Fruit fly (Drosophila melanogaster) whole organism, embryonic: ENCODE results near the gene CG12081.
A peak's percentile ranks its signal among the peaks of the same experiment; 100 is the strongest.

Source experiments
- CG10431 ChIP-seq: fragments of 200-800 bp; sonication (Bioruptor generic); optimal IDR thresholded peaks from 3 replicates; lab custom pipeline; 2018; ENCODE audit warnings: missing biosample characterization, mild to moderate bottlenecking, missing genetic modification characterization
- CG11247 ChIP-seq: fragments of 200-800 bp; sonication (Bioruptor generic); IDR thresholded peaks from 2 replicates; pipeline ENCODE4 v1.3.6; 2022; ENCODE audit warnings: missing biosample characterization, missing genetic modification characterization
- CG12104 ChIP-seq: fragments of 200-800 bp; sonication (Bioruptor generic); optimal IDR thresholded peaks from 3 replicates; lab custom pipeline; 2016; ENCODE audit warnings: missing biosample characterization, missing genetic modification characterization
- CG12391 ChIP-seq: fragments of 200-800 bp; sonication (Bioruptor generic); optimal IDR thresholded peaks from 3 replicates; lab custom pipeline; 2018; ENCODE audit warnings: missing biosample characterization, mild to moderate bottlenecking, missing genetic modification characterization, moderate library complexity
- CG13424 ChIP-seq: fragments of 200-800 bp; sonication (Bioruptor generic); optimal IDR thresholded peaks from 2 replicates; lab custom pipeline; 2019; ENCODE audit warnings: missing biosample characterization, mild to moderate bottlenecking, missing genetic modification characterization, moderate library complexity
- CG14860 ChIP-seq: fragments of 200-800 bp; sonication (Bioruptor generic); IDR thresholded peaks from 3 replicates; pipeline ENCODE4 v1.3.6; 2022; ENCODE audit warnings: missing biosample characterization, missing genetic modification characterization; ENCODE audit not compliant: partially characterized antibody
- CG1647 ChIP-seq: fragments of 200-800 bp; sonication (Bioruptor generic); optimal IDR thresholded peaks from 3 replicates; lab custom pipeline; 2016; ENCODE audit warnings: missing biosample characterization, missing genetic modification characterization
- CG16813 ChIP-seq: fragments of 200-800 bp; sonication (Bioruptor generic); IDR thresholded peaks from 3 replicates; pipeline ENCODE4 v1.3.6; 2022; ENCODE audit warnings: missing biosample characterization, missing genetic modification characterization; ENCODE audit not compliant: partially characterized antibody
- CG17328 ChIP-seq: fragments of 200-800 bp; sonication (Bioruptor generic); IDR thresholded peaks from 2 replicates; pipeline ENCODE4 v1.3.6; 2022; ENCODE audit warnings: missing biosample characterization, missing genetic modification characterization
- CG18476 ChIP-seq: fragments of 200-800 bp; sonication (Bioruptor generic); optimal IDR thresholded peaks from 2 replicates; lab custom pipeline; 2016; ENCODE audit warnings: missing biosample characterization, mild to moderate bottlenecking, missing genetic modification characterization
- CG32532 ChIP-seq: fragments of 200-800 bp; sonication (Bioruptor generic); IDR thresholded peaks from 2 replicates; pipeline ENCODE4 v1.3.6; 2022; ENCODE audit warnings: missing biosample characterization, missing genetic modification characterization
- CG34376 ChIP-seq: fragments of 200-800 bp; sonication (Bioruptor generic); optimal IDR thresholded peaks from 2 replicates; lab custom pipeline; 2018; ENCODE audit warnings: missing biosample characterization, mild to moderate bottlenecking, missing genetic modification characterization
- CG4328 ChIP-seq: fragments of 200-800 bp; sonication (Bioruptor generic); optimal IDR thresholded peaks from 3 replicates; lab custom pipeline; 2017; ENCODE audit warnings: missing biosample characterization, missing genetic modification reagents, missing genetic modification characterization
- CG4820 ChIP-seq: fragments of 200-800 bp; sonication (Bioruptor generic); optimal IDR thresholded peaks from 3 replicates; lab custom pipeline; 2016; ENCODE audit warnings: missing biosample characterization, missing genetic modification characterization
- CG6654 ChIP-seq: fragments of 200-800 bp; sonication (Bioruptor generic); optimal IDR thresholded peaks from 2 replicates; lab custom pipeline; 2017; ENCODE audit warnings: missing biosample characterization, mild to moderate bottlenecking, missing genetic modification characterization
- CG9727 ChIP-seq: fragments of 200-800 bp; sonication (Bioruptor generic); optimal IDR thresholded peaks from 3 replicates; lab custom pipeline; 2017; ENCODE audit warnings: missing biosample characterization, mild to moderate bottlenecking, missing genetic modification characterization
- Dek ChIP-seq: fragments of 200-800 bp; sonication (Bioruptor generic); optimal IDR thresholded peaks from 3 replicates; lab custom pipeline; 2019; ENCODE audit warnings: missing biosample characterization, mild to moderate bottlenecking, missing genetic modification characterization, moderate library complexity
- Dip2 ChIP-seq: fragments of 200-800 bp; sonication (Bioruptor generic); IDR thresholded peaks from 2 replicates; pipeline ENCODE4 v1.3.6; 2022; ENCODE audit warnings: missing biosample characterization, missing genetic modification characterization
- Doc2 ChIP-seq: fragments of 200-800 bp; sonication (Bioruptor generic); IDR thresholded peaks from 2 replicates; pipeline ENCODE4 v1.3.6; 2022; ENCODE audit warnings: missing biosample characterization, missing genetic modification characterization
- Ets65A ChIP-seq: fragments of 200-800 bp; sonication (Bioruptor generic); peaks from one replicate; lab custom pipeline; 2016; ENCODE audit warnings: missing biosample characterization, missing genetic modification characterization
- Gsc ChIP-seq: fragments of 200-800 bp; sonication (Bioruptor generic); IDR thresholded peaks from 2 replicates; pipeline ENCODE4 v1.3.6; 2022; ENCODE audit warnings: missing biosample characterization, missing genetic modification characterization
- H15 ChIP-seq: fragments of 200-800 bp; sonication (Bioruptor generic); IDR thresholded peaks from 3 replicates; pipeline ENCODE4 v1.3.6; 2022; ENCODE audit warnings: missing biosample characterization, missing genetic modification characterization
- Hmr ChIP-seq: fragments of 200-800 bp; sonication (Bioruptor generic); optimal IDR thresholded peaks from 3 replicates; lab custom pipeline; 2017; ENCODE audit warnings: mild to moderate bottlenecking, missing biosample characterization, missing genetic modification reagents, missing genetic modification characterization
- Hr51 ChIP-seq, 2 experiments: fragments of 200-800 bp; sonication (Bioruptor generic); optimal IDR thresholded peaks; 2 replicates in 1 of 2; 3 replicates in 1 of 2; lab custom pipeline; 2016 to 2018; ENCODE audit warnings: missing biosample characterization in 2 of 2, missing genetic modification characterization in 2 of 2, mild to moderate bottlenecking in 1 of 2, moderate library complexity in 1 of 2
- Kr ChIP-seq: fragments of 200-800 bp; sonication (Bioruptor generic); optimal IDR thresholded peaks from 2 replicates; lab custom pipeline; 2017; ENCODE audit warnings: missing biosample characterization, mild to moderate bottlenecking, missing genetic modification characterization
- Lpt ChIP-seq: fragments of >200 bp; optimal IDR thresholded peaks from 2 replicates; lab custom pipeline; 2018; ENCODE audit warnings: missing biosample characterization, missing genetic modification characterization
- Med ChIP-seq: fragments of 200-800 bp; sonication (Bioruptor generic); peaks from one replicate; lab custom pipeline; 2016; ENCODE audit warnings: missing biosample characterization, missing genetic modification characterization, mild to moderate bottlenecking, inconsistent platforms, moderate library complexity
- NC2β ChIP-seq: fragments of 200-800 bp; sonication (Bioruptor generic); optimal IDR thresholded peaks from 2 replicates; lab custom pipeline; 2016; ENCODE audit warnings: missing biosample characterization, missing genetic modification characterization
- PHDP ChIP-seq: fragments of 200-800 bp; sonication (Bioruptor generic); optimal IDR thresholded peaks from 3 replicates; lab custom pipeline; 2018; ENCODE audit warnings: missing biosample characterization, mild to moderate bottlenecking, missing genetic modification characterization, moderate library complexity
- Pdp1 ChIP-seq, 2 experiments: fragments of 200-800 bp; sonication (Bioruptor generic); optimal IDR thresholded peaks; 3 replicates each; lab custom pipeline; 2016; ENCODE audit warnings: missing biosample characterization in 2 of 2, missing genetic modification characterization in 2 of 2, mild to moderate bottlenecking in 1 of 2, moderate library complexity in 1 of 2
- Ravus ChIP-seq: fragments of 200-800 bp; sonication (Bioruptor generic); IDR thresholded peaks from 2 replicates; pipeline ENCODE4 v1.3.6; 2022; ENCODE audit warnings: missing biosample characterization, missing genetic modification characterization
- Trl ChIP-seq, 3 experiments: fragments of >200 bp in 2 of 3; fragments of 200-800 bp in 1 of 3; sonication (Bioruptor generic) in 1 of 3; optimal IDR thresholded peaks; 2 replicates in 1 of 3; 3 replicates in 2 of 3; lab custom pipeline; 2016 to 2017; ENCODE audit warnings: missing biosample characterization in 1 of 3, missing genetic modification characterization in 1 of 3
- ac ChIP-seq: fragments of 200-800 bp; sonication (Bioruptor generic); optimal IDR thresholded peaks from 3 replicates; lab custom pipeline; 2017; ENCODE audit warnings: missing biosample characterization, mild to moderate bottlenecking, missing genetic modification characterization
- ara ChIP-seq: fragments of 200-800 bp; sonication (Bioruptor generic); IDR thresholded peaks from 2 replicates; pipeline ENCODE4 v1.3.6; 2022; ENCODE audit warnings: missing biosample characterization, missing genetic modification characterization
- az2 ChIP-seq: fragments of 200-800 bp; sonication (Bioruptor generic); optimal IDR thresholded peaks from 3 replicates; lab custom pipeline; 2016; ENCODE audit warnings: missing biosample characterization, missing genetic modification characterization
- bab2 ChIP-seq: fragments of 200-800 bp; sonication (Bioruptor generic); optimal IDR thresholded peaks from 2 replicates; lab custom pipeline; 2016; ENCODE audit warnings: missing biosample characterization, missing genetic modification characterization
- bbx ChIP-seq: fragments of 200-800 bp; sonication (Bioruptor generic); IDR thresholded peaks from 2 replicates; pipeline ENCODE4 v1.3.6; 2022; ENCODE audit warnings: missing biosample characterization, missing genetic modification characterization; ENCODE audit not compliant: partially characterized antibody
- bcd ChIP-seq: fragments of 200-800 bp; sonication (Bioruptor generic); optimal IDR thresholded peaks from 2 replicates; lab custom pipeline; 2017; ENCODE audit warnings: missing biosample characterization, mild to moderate bottlenecking, missing genetic modification characterization
- crc ChIP-seq: fragments of 200-800 bp; sonication (Bioruptor generic); optimal IDR thresholded peaks from 2 replicates; lab custom pipeline; 2016; ENCODE audit warnings: missing biosample characterization, missing genetic modification characterization
- dmrt99B ChIP-seq: fragments of 200-800 bp; sonication (Bioruptor generic); optimal IDR thresholded peaks from 2 replicates; lab custom pipeline; 2018; ENCODE audit warnings: missing biosample characterization, mild to moderate bottlenecking, missing genetic modification characterization, moderate library complexity
- dpn ChIP-seq, 2 experiments: fragments of 200-800 bp; sonication (Bioruptor generic); optimal IDR thresholded peaks; 3 replicates each; lab custom pipeline; 2016; ENCODE audit warnings: missing biosample characterization in 2 of 2, missing genetic modification characterization in 2 of 2
- en ChIP-seq: fragments of 200-800 bp; sonication (Bioruptor generic); optimal IDR thresholded peaks from 2 replicates; lab custom pipeline; 2016; ENCODE audit warnings: missing biosample characterization, missing genetic modification characterization
- fd102C ChIP-seq: fragments of 200-800 bp; sonication (Bioruptor generic); optimal IDR thresholded peaks from 2 replicates; lab custom pipeline; 2018; ENCODE audit warnings: missing biosample characterization, mild to moderate bottlenecking, missing genetic modification characterization, moderate library complexity
- fru ChIP-seq: fragments of >200 bp; optimal IDR thresholded peaks from 2 replicates; lab custom pipeline; 2017
- gce ChIP-seq: fragments of 200-800 bp; sonication (Bioruptor generic); IDR thresholded peaks from 3 replicates; pipeline ENCODE4 v1.3.6; 2022; ENCODE audit warnings: missing biosample characterization, missing genetic modification characterization
- gsb ChIP-seq: fragments of 200-800 bp; sonication (Bioruptor generic); IDR thresholded peaks from 2 replicates; pipeline ENCODE4 v1.3.6; 2022; ENCODE audit warnings: missing biosample characterization, missing genetic modification characterization
- gt ChIP-seq: fragments of 200-800 bp; sonication (Bioruptor generic); IDR thresholded peaks from 2 replicates; pipeline ENCODE4 v1.3.6; 2022; ENCODE audit warnings: missing biosample characterization, missing genetic modification characterization
- mirr ChIP-seq: fragments of 200-800 bp; sonication (Bioruptor generic); optimal IDR thresholded peaks from 3 replicates; lab custom pipeline; 2018; ENCODE audit warnings: missing biosample characterization, mild to moderate bottlenecking, missing genetic modification characterization
- tgo ChIP-seq: fragments of 200-800 bp; sonication (Bioruptor generic); IDR thresholded peaks from 3 replicates; pipeline ENCODE4 v1.3.6; 2022; ENCODE audit warnings: missing biosample characterization, missing genetic modification characterization
- tin ChIP-seq: fragments of 200-800 bp; sonication (Bioruptor generic); optimal IDR thresholded peaks from 3 replicates; lab custom pipeline; 2016; ENCODE audit warnings: missing biosample characterization, missing genetic modification characterization
- unc-4 ChIP-seq: fragments of 200-800 bp; sonication (Bioruptor generic); IDR thresholded peaks from 2 replicates; pipeline ENCODE4 v1.3.6; 2022; ENCODE audit warnings: missing biosample characterization, missing genetic modification characterization; ENCODE audit not compliant: partially characterized antibody
- wdn ChIP-seq: fragments of 200-800 bp; sonication (Bioruptor generic); IDR thresholded peaks from 2 replicates; pipeline ENCODE4 v1.3.6; 2022; ENCODE audit warnings: missing biosample characterization, missing genetic modification characterization

Gene CG12081

DNA sequence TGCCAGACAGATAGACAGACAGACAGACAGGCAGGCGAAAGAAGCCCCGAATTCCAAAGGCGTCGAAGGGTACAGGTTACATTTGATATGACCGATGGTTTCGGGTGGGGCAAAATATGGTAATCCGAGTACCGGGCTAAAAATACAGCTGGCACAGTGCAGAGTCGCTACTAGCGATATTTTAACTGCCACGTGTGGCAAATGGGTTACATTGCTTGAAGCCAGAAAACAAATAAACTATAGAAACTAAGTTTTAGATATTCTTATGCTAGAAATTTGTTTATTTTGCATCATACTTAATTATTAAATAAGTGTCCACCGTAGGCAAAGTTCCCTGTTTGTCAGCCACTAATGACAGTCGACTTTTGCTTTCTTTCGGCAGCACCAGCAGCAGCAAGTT, 5.5 kb upstream of the CG12081 start (continued):
- TF ChIP-seq CG10431, result no peak
- TF ChIP-seq CG12104 (GFP tag; lab: Kevin White, UChicago), result no peak
- peak; percentile 42 for TF ChIP-seq Ets65A (GFP tag; lab: Kevin White, UChicago)
- TF ChIP-seq Hmr (GFP tag; lab: Kevin White, UChicago), result peak; percentile 26
- TF ChIP-seq CG16813 (GFP tag; lab: Robert Waterston, UW), result no peak
- no peak for TF ChIP-seq Doc2 (GFP tag; lab: Robert Waterston, UW)
- TF ChIP-seq H15 (GFP tag; lab: Robert Waterston, UW), result no peak
- TF ChIP-seq bbx (GFP tag; lab: Robert Waterston, UW), result no peak
- TF ChIP-seq bab2 (GFP tag; lab: Kevin White, UChicago), result no peak
- no peak for TF ChIP-seq CG14860 (GFP tag; lab: Robert Waterston, UW)
- TF ChIP-seq CG17328 (GFP tag; lab: Robert Waterston, UW), result no peak
- TF ChIP-seq Lpt (GFP tag; lab: Kevin White, UChicago), result no peak
- TF ChIP-seq Dek (tag; lab: Kevin White, UChicago), result no peak
- no peak for TF ChIP-seq bcd (GFP tag; lab: Kevin White, UChicago)
- TF ChIP-seq fd102C (GFP tag; lab: Kevin White, UChicago), result no peak
- no peak for TF ChIP-seq Dip2 (GFP tag; lab: Robert Waterston, UW)
- TF ChIP-seq tin (GFP tag; lab: Kevin White, UChicago), result no peak
- no peak for TF ChIP-seq NC2β (GFP tag; lab: Kevin White, UChicago)
- TF ChIP-seq gsb, result 0 out of 2 replicates have a peak, but pooled peaks have one; percentile 37
- TF ChIP-seq en (GFP tag; lab: Kevin White, UChicago), result no peak
- no peak for TF ChIP-seq CG4328 (GFP tag; lab: Kevin White, UChicago)
- peak; percentile 24 for TF ChIP-seq PHDP (tag; lab: Kevin White, UChicago)
- TF ChIP-seq ac (GFP tag; lab: Kevin White, UChicago), result no peak
- no peak for TF ChIP-seq CG4820
- peak; percentile 21 for TF ChIP-seq CG13424 (tag; lab: Kevin White, UChicago)
- no peak for TF ChIP-seq wdn (GFP tag; lab: Robert Waterston, UW)
- TF ChIP-seq CG18476 (GFP tag; lab: Kevin White, UChicago), result no peak
- TF ChIP-seq CG11247 (GFP tag; lab: Robert Waterston, UW), result no peak
- TF ChIP-seq Med (GFP tag; lab: Kevin White, UChicago), result peak; percentile 82
- TF ChIP-seq CG12391, result peak; percentile 2
- no peak for TF ChIP-seq CG6654
- no peak for TF ChIP-seq fru (lab: Kevin White, UChicago)
- TF ChIP-seq crc (GFP tag; lab: Kevin White, UChicago), result no peak
- no peak for TF ChIP-seq Kr (GFP tag; lab: Kevin White, UChicago)
- no peak for TF ChIP-seq Pdp1 (GFP tag; optimal IDR thresholded peaks at IDR 0.05; lab: Kevin White, UChicago)
- TF ChIP-seq CG9727 (GFP tag; lab: Kevin White, UChicago), result peak; percentile 13
- TF ChIP-seq unc-4, result no peak
- no peak for TF ChIP-seq dpn (GFP tag; optimal IDR thresholded peaks at IDR 0.05; lab: Kevin White, UChicago)
- no peak for TF ChIP-seq az2
- TF ChIP-seq CG32532 (GFP tag; lab: Robert Waterston, UW), result peak; percentile 32; the same call in 1 of the 2 replicates
- TF ChIP-seq gt, result no peak
- no peak for TF ChIP-seq Trl (optimal IDR thresholded peaks at IDR 0.05; lab: Kevin White, UChicago)
- no peak for TF ChIP-seq Trl (GFP tag; optimal IDR thresholded peaks at IDR 0.05; lab: Kevin White, UChicago)
- no peak for TF ChIP-seq CG1647
- peak in 1 of 2 experiments; percentile 47 for TF ChIP-seq Hr51 (GFP tag; optimal IDR thresholded peaks at IDR 0.05; lab: Kevin White, UChicago)
- TF ChIP-seq gce (GFP tag; lab: Robert Waterston, UW), result no peak
- no peak for TF ChIP-seq CG34376 (GFP tag; lab: Kevin White, UChicago)
- TF ChIP-seq tgo (GFP tag; lab: Robert Waterston, UW), result peak; percentile 19; the same call in 1 of the 3 replicates
- no peak for TF ChIP-seq mirr
- no peak for TF ChIP-seq ara (GFP tag; lab: Robert Waterston, UW)
- no peak for TF ChIP-seq Ravus
- TF ChIP-seq Gsc (GFP tag; lab: Robert Waterston, UW), result no peak
- peak; percentile 16 for TF ChIP-seq dmrt99B (tag; lab: Kevin White, UChicago)
